Fruit fly (Drosophila melanogaster): Measurements from ENCODE around the gene cu.

The cu gene

DNA sequence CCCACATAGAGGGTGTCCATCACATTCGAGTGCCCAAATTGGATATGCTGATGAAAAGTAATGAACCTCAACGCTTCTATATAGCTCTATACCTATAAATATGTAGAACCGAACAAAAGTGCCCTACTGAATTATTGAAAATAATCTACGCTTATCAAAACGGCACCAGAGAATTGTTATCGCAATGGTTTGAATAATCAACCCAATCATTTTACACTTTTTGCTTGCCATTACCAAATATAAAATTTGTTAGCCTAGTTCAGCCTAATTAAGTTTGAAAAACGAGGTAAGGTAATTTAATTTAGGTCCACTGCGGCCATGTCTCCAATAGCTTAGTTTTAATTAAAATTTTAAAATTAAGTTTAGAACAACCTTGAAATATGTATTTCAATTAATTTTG lies 21.6 kb upstream of the cu start:
- no peak for TF ChIP-seq CG10348 (GFP tag; IDR thresholded peaks at IDR 0.05)
- no peak for TF ChIP-seq EcR (GFP tag; optimal IDR thresholded peaks at IDR 0.05)
- TF ChIP-seq Snoo (tag; optimal IDR thresholded peaks at IDR 0.05): no peak
- TF ChIP-seq CG14655 (GFP tag; optimal IDR thresholded peaks at IDR 0.05): no peak
- TF ChIP-seq fd96Ca (GFP tag; IDR thresholded peaks at IDR 0.05): no peak
- TF ChIP-seq gl (tag; optimal IDR thresholded peaks at IDR 0.05): no peak
- no peak for TF ChIP-seq CG4496 (GFP tag; IDR thresholded peaks at IDR 0.05)
- TF ChIP-seq rn (GFP tag; IDR thresholded peaks at IDR 0.05): no peak

dm6 chr3R:11177579-11177978 lies 19.8 kb upstream of the cu start:
- TF ChIP-seq CG10348 (GFP tag; IDR thresholded peaks at IDR 0.05) (no peak), D1 (tag; optimal IDR thresholded peaks at IDR 0.05) (no peak), fd96Ca (GFP tag; IDR thresholded peaks at IDR 0.05) (no peak), Ets98B (GFP tag; IDR thresholded peaks at IDR 0.05) (no peak), CG8159 (tag; optimal IDR thresholded peaks at IDR 0.05) (no peak), Pif1B (GFP tag; optimal IDR thresholded peaks at IDR 0.05) (no peak), CG8301 (tag; optimal IDR thresholded peaks at IDR 0.05) (no peak), CG15710 (tag; optimal IDR thresholded peaks at IDR 0.05) (no peak)

DNA sequence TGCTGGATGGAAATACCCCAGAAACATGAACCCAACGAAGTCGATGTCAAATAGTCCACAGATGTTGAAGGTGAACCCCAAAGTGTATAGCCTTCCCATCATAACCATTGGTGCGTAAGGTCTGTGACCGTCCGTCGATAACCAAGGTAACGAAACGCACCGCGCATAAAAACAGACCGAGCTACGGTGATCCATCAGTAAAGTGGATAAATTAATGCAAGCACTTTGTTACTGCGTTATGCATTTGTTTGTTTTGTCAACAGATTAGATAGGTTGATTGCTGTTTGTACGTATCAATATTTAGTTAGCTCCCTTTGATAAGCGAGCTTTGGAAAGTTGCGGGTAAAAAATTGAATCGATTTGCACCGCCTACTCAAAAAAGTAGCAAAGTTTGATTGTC lies 19.1 kb upstream of the cu start:
- TF ChIP-seq gl (tag; optimal IDR thresholded peaks at IDR 0.05): no peak

dm6 chr3R:11195792-11196191 lies 1.6 kb upstream of the cu start, which contains the start of gene CG18577:
Gene CG18577 (plus strand): TSS chr3R:11196092.
- TF ChIP-seq CG12605 (GFP tag; IDR thresholded peaks at IDR 0.05) (no peak), CG10348 (GFP tag; IDR thresholded peaks at IDR 0.05) (no peak), CG8159 (tag; optimal IDR thresholded peaks at IDR 0.05) (no peak), Pif1B (GFP tag; optimal IDR thresholded peaks at IDR 0.05) (no peak)

dm6 chr3R:11196648-11197388 lies 574 bp upstream of the cu start:
- TF ChIP-seq CG9948 (tag; optimal IDR thresholded peaks at IDR 0.05) (peak; percentile 100), CG14655 (GFP tag; optimal IDR thresholded peaks at IDR 0.05) (peak; percentile 100), CG32121 (GFP tag; IDR thresholded peaks at IDR 0.05) (peak; percentile 99), D1 (tag; optimal IDR thresholded peaks at IDR 0.05) (peak; percentile 99), Snoo (tag; optimal IDR thresholded peaks at IDR 0.05) (peak; percentile 99), CG12605 (GFP tag; IDR thresholded peaks at IDR 0.05) (peak; percentile 94), CG13204 (GFP tag; optimal IDR thresholded peaks at IDR 0.05) (peak; percentile 86), CG17806 (tag; optimal IDR thresholded peaks at IDR 0.05) (peak; percentile 98), gl (tag; optimal IDR thresholded peaks at IDR 0.05) (peak; percentile 89), Pif1B (GFP tag; optimal IDR thresholded peaks at IDR 0.05) (peak; percentile 93), Ets98B (GFP tag; IDR thresholded peaks at IDR 0.05) (peak; percentile 95), CG34367 (tag; optimal IDR thresholded peaks at IDR 0.05) (peak; percentile 96), fd96Ca (GFP tag; IDR thresholded peaks at IDR 0.05) (no peak), CG10348 (GFP tag; IDR thresholded peaks at IDR 0.05) (peak; percentile 97), CG15710 (tag; optimal IDR thresholded peaks at IDR 0.05) (peak; percentile 99), rn (GFP tag; IDR thresholded peaks at IDR 0.05) (peak; percentile 97), Pif1A (GFP tag; optimal IDR thresholded peaks at IDR 0.05) (peak; percentile 44), CG8301 (tag; optimal IDR thresholded peaks at IDR 0.05) (peak; percentile 99), EcR (GFP tag; optimal IDR thresholded peaks at IDR 0.05) (peak; percentile 97), CG8159 (tag; optimal IDR thresholded peaks at IDR 0.05) (peak; percentile 99), CG4496 (GFP tag; IDR thresholded peaks at IDR 0.05) (peak; percentile 97)

DNA sequence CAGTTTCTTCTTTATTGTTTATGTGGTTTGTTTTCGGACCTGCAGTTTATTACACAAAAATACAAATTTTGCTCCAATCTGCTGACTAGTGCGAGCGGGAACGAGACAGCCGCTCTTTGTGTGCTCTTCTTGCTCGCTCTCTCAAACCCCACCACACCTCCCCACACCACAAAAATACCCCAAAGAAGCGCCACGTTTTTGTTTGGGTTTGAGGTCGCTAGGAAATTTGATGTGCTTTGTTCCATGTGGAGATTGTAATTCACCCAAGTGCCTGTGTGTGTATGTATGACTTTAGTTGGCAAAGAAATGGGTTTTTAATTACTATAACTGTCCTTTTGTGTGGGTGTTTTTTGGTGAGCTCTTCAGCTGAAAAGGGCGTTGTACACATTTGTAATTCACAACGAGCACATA lies 675 bp downstream of the cu start:
- 0 out of 3 replicates have a peak, but pooled peaks have one; percentile 11 for TF ChIP-seq CG4496 (GFP tag; IDR thresholded peaks at IDR 0.05)
- TF ChIP-seq fd96Ca (GFP tag; IDR thresholded peaks at IDR 0.05): peak; percentile 47; the same call in 1 of the 3 replicates
- TF ChIP-seq CG32121 (GFP tag; IDR thresholded peaks at IDR 0.05): 0 out of 2 replicates have a peak, but pooled peaks have one; percentile 14
- TF ChIP-seq CG12605 (GFP tag; IDR thresholded peaks at IDR 0.05): 0 out of 2 replicates have a peak, but pooled peaks have one; percentile 35
- TF ChIP-seq CG8159 (tag; optimal IDR thresholded peaks at IDR 0.05): no peak

DNA sequence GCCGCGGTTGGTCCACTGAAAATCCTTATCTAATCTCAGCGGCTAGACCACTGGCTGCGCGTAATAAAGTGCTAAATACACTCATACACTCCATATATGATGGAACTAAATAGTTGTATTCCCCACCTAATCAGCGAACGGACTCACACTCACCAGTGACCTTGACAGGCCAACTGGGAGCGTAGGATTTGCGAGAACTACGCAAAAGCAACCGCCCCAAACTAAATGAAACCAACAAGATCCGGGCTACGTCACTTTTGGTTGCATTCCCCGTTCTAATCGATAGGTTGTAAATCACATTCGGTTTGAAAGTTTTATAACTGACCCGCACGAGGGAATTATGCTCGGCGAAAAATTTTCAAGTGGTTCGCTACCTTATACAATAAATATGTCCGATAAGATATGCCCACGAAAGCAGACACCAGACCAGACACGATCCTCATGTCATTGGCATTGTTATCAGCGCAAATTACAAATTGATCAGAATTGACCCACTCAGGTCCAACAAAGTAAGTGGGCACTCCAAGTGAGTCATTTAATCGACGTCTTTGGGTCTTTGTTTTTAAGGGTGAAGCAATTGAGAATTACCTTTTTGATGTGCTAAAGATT lies 1.9 kb downstream of the cu start:
- TF ChIP-seq Snoo (tag; optimal IDR thresholded peaks at IDR 0.05) (peak; percentile 29), CG9948 (tag; optimal IDR thresholded peaks at IDR 0.05) (no peak)
